Worm (Caenorhabditis elegans): ENCODE data around the gene ckc-1.

ckc-1 gene

ce11 chrX:3547828-3548227 lies 28.6 kb upstream of the ckc-1 start:
- TF ChIP-seq unc-62 (GFP tag; optimal IDR thresholded peaks at IDR 0.05 in 1 of 2) (peak in 1 of 2 experiments; percentile 92), unc-62 (tag; optimal IDR thresholded peaks at IDR 0.05) (no peak), egl-43 (GFP tag; IDR thresholded peaks at IDR 0.05) (no peak), zag-1 (tag; optimal IDR thresholded peaks at IDR 0.05) (no peak)

- TF ChIP-seq nhr-11 (tag; optimal IDR thresholded peaks at IDR 0.05) (no peak), ceh-44 (GFP tag; IDR thresholded peaks at IDR 0.05) (no peak), nhr-28 (tag; optimal IDR thresholded peaks at IDR 0.05) (peak; percentile 51), Y105C5A.15 (GFP tag; IDR thresholded peaks at IDR 0.05) (no peak), nhr-6 (tag; optimal IDR thresholded peaks at IDR 0.05) (no peak), ZK337.2 (GFP tag; IDR thresholded peaks at IDR 0.05) (no peak), dve-1 (tag; optimal IDR thresholded peaks at IDR 0.05; ENCODE audit: insufficient read depth) (peak; percentile 13), hlh-11 (tag; optimal IDR thresholded peaks at IDR 0.05) (no peak), spr-1 (tag; optimal IDR thresholded peaks at IDR 0.05) (no peak), rbr-2 (tag; optimal IDR thresholded peaks at IDR 0.05) (no peak), daf-16 (GFP tag; optimal IDR thresholded peaks at IDR 0.05) (no peak), daf-16 (tag; optimal IDR thresholded peaks at IDR 0.05) (peak; percentile 36), hmg-1.1 (GFP tag; IDR thresholded peaks at IDR 0.05) (no peak), dmd-6 (GFP tag; IDR thresholded peaks at IDR 0.05) (peak; percentile 42; the same call in 1 of the 2 replicates), pqm-1 (tag; optimal IDR thresholded peaks at IDR 0.05) (peak; percentile 89), Y75B8A.6 (GFP tag; IDR thresholded peaks at IDR 0.05) (no peak), daf-8 (GFP tag; IDR thresholded peaks at IDR 0.05) (no peak), lin-38 (GFP tag; IDR thresholded peaks at IDR 0.05) (no peak), nhr-41 (GFP tag; IDR thresholded peaks at IDR 0.05) (no peak)
Measured at ce11 chrX:3548716-3549115, 27.7 kb upstream of the ckc-1 start.

- TF ChIP-seq aly-2 (tag; optimal IDR thresholded peaks at IDR 0.05) (no peak), pha-4 (GFP tag; IDR thresholded peaks at IDR 0.05) (0 out of 2 replicates have a peak, but pooled peaks have one; percentile 40), pha-4 (tag; optimal IDR thresholded peaks at IDR 0.05) (no peak), dmd-6 (GFP tag; IDR thresholded peaks at IDR 0.05) (peak; percentile 30; the same call in 1 of the 2 replicates), zip-11 (GFP tag; IDR thresholded peaks at IDR 0.05) (no peak), hlh-11 (tag; optimal IDR thresholded peaks at IDR 0.05) (peak; percentile 33), dve-1 (tag; optimal IDR thresholded peaks at IDR 0.05; ENCODE audit: insufficient read depth) (peak; percentile 11), hmg-1.1 (GFP tag; IDR thresholded peaks at IDR 0.05) (no peak), mdt-29 (GFP tag; IDR thresholded peaks at IDR 0.05) (no peak), daf-16 (GFP tag; optimal IDR thresholded peaks at IDR 0.05) (no peak), daf-16 (tag; optimal IDR thresholded peaks at IDR 0.05) (peak; percentile 88), tra-1 (GFP tag; IDR thresholded peaks at IDR 0.05) (peak; percentile 71), mes-2 (tag; optimal IDR thresholded peaks at IDR 0.05; ENCODE audit: poor library complexity, severe bottlenecking) (peak; percentile 31), hlh-30 (tag; optimal IDR thresholded peaks at IDR 0.05; ENCODE audit: insufficient read depth) (peak; percentile 5), spr-1 (tag; optimal IDR thresholded peaks at IDR 0.05) (no peak)
Measured at ce11 chrX:3551173-3551572, 25.2 kb upstream of the ckc-1 start.

ce11 chrX:3552948-3553347 lies 23.5 kb upstream of the ckc-1 start:
- no peak for TF ChIP-seq D1046.2 (GFP tag; IDR thresholded peaks at IDR 0.05)
- no peak for TF ChIP-seq egl-43 (GFP tag; IDR thresholded peaks at IDR 0.05)
- peak; percentile 16 for TF ChIP-seq aha-1 (tag)
- TF ChIP-seq jun-1 (tag; optimal IDR thresholded peaks at IDR 0.05): no peak
- no peak for TF ChIP-seq F44E2.7 (GFP tag; IDR thresholded peaks at IDR 0.05)
- TF ChIP-seq pqm-1 (tag; optimal IDR thresholded peaks at IDR 0.05): peak; percentile 30
- TF ChIP-seq fos-1 (tag; optimal IDR thresholded peaks at IDR 0.05): no peak
- TF ChIP-seq dmd-6 (GFP tag; IDR thresholded peaks at IDR 0.05): peak; percentile 47; the same call in 1 of the 2 replicates
- peak; percentile 6 for TF ChIP-seq hlh-11 (tag; optimal IDR thresholded peaks at IDR 0.05)
- no peak for TF ChIP-seq daf-8 (GFP tag; IDR thresholded peaks at IDR 0.05)
- TF ChIP-seq hlh-30 (tag; optimal IDR thresholded peaks at IDR 0.05; ENCODE audit: insufficient read depth): no peak
- TF ChIP-seq unc-62 (GFP tag; optimal IDR thresholded peaks at IDR 0.05 in 1 of 2): no peak
- TF ChIP-seq unc-62 (tag; optimal IDR thresholded peaks at IDR 0.05): no peak
- no peak for TF ChIP-seq madf-5 (GFP tag; IDR thresholded peaks at IDR 0.05)
- TF ChIP-seq daf-19 (GFP tag; conservative IDR thresholded peaks at IDR 0.05): no peak
- no peak for TF ChIP-seq daf-12 (tag; optimal IDR thresholded peaks at IDR 0.05)
- no peak for TF ChIP-seq lin-39 (tag; optimal IDR thresholded peaks at IDR 0.05)
- TF ChIP-seq php-3 (GFP tag; IDR thresholded peaks at IDR 0.05): 0 out of 2 replicates have a peak, but pooled peaks have one; percentile 37
- no peak for TF ChIP-seq ceh-32 (tag; optimal IDR thresholded peaks at IDR 0.05; ENCODE audit: poor library complexity)
- TF ChIP-seq daf-16 (GFP tag; optimal IDR thresholded peaks at IDR 0.05): no peak
- TF ChIP-seq daf-16 (tag; optimal IDR thresholded peaks at IDR 0.05): peak; percentile 31
- TF ChIP-seq mep-1 (tag; optimal IDR thresholded peaks at IDR 0.05): peak; percentile 1
- TF ChIP-seq dve-1 (tag; optimal IDR thresholded peaks at IDR 0.05; ENCODE audit: insufficient read depth): peak; percentile 41
- TF ChIP-seq ztf-7 (tag; optimal IDR thresholded peaks at IDR 0.05): no peak
